Fruit fly (Drosophila melanogaster) whole organism, larva: ENCODE results near the gene lace.

Experiments
- noc ChIP-seq: fragments of 200-800 bp; sonication (Bioruptor generic); optimal IDR thresholded peaks from 3 replicates; lab custom pipeline; 2019; ENCODE audit warnings: missing biosample characterization, mild to moderate bottlenecking, missing genetic modification characterization, moderate library complexity

Gene lace

DNA sequence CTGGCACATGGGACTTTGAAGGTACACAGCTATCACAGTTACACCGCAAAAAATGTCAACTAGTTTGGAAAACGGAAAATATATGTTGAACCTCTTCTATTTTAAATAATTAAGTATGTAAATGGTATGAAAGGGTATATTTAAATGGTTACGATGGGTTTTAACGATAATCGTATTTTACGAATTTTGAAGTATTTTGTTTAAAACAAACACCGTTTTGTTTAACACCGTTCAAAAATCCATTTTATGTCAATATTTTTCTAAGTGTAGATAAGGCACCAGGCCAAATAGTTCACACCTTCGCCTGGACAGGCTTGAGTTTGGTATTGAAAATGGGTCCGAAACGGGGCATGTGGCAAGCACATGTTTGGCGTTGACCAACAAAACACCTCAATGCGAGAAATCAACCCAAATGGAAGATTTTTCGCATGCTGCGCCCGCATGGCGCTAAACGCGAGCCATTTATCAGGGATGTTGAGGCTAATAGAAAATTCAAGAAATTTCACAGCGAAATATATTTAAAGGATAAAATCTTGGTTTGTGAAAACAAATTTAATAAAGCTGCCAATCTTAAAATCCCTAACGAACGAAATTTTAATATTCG lies 12.3 kb upstream of the lace start:
- no peak for TF ChIP-seq noc

DNA sequence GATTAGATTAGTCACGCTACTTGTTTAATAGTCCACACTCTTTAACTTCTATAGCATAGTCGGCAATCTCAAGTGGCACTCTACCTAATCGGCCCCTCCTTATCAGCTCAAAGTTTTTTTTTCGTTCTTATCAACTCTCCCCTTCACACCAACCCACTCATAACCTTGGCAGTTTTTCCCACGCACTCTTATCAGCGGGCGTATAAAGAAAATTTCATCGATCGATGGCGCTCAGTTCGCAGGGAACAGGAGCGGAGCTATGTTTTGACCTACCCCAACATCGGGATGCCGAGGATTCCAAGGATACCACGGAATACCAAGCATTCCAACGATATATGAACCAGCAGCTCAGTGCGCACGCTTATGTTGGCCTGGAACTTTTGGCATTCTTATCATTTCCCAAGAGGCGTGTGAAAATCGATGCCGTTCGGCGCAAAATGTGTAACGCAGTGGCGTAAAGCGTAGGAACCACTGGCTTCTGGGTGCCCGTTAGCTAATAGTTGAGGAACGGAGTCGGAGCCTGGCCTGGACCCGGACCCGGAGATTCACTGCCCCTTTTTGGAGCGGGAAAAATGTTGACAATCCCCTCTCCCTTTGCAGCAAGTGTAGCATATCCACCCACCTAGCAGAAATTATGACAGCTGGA lies 8.6 kb upstream of the lace start:
- TF ChIP-seq noc: peak; percentile 8

DNA sequence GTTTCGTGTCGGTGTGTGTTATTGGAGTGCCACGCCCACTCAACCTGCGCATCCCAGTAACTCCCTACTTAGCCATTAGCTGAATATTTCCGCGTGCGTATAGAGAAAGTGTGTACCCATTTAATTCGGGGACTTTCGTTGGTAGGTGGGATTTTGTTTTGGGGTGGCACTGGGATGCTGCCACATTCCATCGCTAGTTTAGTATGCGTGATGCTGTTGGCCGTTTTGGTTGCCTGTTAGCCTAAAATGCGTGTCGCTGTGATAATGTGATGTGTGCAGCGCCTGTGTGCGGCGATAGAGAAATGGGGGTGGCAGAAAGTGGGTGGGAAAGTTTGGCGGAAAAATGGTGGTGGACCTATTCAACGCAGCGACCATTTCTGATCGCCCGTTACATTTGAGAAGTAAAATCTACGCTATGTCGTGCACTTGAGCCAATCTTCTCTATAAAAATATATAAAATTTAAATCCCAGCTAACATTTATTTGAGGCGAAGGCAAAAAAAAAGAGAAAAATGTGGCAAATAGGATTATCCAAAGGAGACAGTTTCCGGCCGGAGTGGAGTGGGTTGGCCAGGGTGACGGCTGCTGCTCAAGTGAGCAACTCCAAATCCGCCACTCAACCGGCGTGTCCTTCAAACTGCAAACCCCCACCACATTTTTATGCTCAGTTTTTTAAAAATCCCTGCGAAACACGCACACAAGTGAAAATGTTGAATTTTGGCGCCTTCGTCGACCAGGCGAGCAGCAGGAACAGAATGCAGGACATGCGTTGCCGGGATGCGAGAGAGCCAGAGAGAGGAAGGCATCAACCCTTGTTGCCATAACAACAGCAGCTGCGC lies 7.4 kb upstream of the lace start:
- TF ChIP-seq noc: no peak

DNA sequence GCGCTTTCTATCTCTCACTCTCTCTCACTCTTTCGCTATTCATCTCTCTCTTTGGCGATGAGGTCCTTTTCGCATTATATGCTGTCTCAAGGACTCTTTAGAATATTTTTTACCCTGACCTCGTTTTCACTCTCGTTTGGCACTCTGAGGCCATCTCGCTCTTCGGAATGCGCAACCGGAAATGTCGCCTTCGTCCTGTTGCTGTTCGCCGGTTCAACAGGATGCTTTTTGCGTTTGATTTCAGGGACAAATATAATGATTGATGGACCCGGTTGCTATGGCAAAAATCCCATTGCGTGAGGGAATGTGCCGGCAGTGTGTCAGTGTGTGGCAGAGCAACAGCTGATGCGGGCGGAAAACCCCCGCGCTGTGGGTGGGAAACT lies 6.8 kb upstream of the lace start:
- no peak for TF ChIP-seq noc

DNA sequence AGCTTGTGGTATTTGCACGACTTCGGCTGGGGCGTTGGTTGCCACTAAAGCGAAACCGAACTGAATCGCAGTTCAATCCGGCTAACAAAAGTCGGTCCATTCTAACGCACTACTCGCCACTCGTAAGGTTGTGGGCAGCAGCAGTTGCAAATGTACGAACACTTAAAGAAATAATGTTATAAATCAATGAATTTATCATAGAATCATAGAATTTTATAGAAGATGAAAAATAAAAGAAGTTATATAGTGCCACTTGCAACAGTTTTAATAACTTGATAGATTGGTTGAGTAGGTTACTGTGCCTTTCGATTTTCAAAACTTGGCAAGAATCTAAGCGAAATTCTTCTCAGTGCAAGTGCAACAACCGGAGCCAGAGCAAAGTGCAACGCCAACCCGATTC lies 5.3 kb upstream of the lace start:
- TF ChIP-seq noc: no peak

DNA sequence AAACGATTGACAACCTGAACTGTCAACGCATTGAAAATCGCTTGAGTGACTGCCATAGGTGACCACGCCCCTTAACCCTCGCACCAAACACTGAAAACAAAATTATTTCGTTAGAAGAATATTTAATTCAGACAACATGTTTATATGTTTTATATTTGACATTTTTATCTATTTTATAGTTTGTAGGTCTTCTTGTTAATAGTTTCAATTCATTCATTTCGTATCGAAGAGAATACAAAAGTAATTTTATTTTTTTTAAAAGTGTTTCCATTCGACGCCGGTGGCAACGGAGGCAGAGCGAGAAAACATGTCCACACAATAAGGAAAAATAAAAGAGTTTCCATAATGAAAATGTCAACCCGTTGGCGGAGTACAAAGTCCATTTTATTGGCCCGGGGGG lies 2.6 kb upstream of the lace start:
- TF ChIP-seq noc: no peak

DNA sequence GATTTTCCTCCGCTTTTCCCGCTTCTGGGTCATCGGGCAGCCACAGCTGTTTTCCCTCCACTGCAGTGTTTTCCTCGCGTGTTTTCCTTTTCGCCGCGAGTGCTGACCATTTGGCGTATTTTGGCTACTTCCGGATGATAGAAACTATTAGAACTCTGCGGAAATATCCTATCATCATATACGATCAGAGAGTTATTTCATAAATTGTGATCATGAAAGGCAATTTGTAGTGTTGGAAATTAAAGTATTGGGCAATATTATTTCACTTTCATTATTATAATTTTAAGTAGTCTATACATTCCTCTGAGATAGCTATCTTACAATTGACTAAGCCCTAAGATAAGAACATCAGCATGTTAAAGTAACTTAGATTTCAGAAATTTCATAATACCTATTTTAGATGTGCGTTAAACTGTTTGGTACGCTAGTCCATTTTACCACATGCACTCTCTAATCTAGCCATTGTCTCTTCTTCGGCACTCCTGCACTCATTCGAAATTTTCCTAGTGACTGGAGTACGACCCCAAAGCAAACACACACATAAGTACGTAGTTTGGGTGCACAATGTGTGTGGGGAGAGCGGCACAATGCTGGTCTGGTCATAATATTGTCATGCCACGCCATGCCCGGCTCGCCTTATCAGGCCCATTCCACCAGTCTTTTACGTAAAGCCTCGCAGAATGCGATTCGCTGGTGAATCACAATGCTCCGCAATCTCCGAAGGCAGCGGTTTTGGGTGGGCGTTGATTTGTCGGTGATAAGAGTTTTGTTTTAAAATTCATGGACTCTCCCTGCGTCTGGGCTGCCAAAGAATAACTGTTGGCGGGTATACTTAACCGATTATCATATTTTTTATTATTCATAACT lies 1.0 kb downstream of the lace start:
- peak; percentile 32 for TF ChIP-seq noc

DNA sequence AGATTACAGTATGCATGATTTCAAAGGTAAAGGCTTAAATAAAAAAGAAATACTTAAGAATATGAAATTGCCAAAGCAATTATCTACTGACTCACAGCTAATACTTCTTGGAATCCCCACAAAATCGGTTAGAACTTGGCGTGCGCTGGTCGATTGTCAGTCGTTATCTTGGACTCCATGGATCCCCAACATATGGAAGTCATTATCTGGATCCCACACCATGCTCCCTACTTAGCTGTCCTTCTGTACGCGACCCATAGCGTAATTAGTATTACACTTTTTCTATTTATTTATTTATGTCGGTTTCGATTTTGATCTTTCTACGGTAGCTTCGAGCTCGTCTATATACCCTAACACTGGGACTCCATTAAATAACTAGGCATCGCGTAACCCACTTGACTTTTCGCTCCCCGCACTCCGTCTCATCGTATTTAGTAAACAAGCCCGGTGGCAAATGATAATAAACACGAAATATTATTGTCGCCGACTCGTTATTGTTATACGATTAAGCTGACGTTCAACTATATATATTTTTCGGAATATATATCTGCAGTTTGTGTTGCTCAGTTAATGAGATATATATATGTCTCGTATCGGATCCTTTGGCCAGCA lies 2.1 kb downstream of the lace start:
- TF ChIP-seq noc: no peak

DNA sequence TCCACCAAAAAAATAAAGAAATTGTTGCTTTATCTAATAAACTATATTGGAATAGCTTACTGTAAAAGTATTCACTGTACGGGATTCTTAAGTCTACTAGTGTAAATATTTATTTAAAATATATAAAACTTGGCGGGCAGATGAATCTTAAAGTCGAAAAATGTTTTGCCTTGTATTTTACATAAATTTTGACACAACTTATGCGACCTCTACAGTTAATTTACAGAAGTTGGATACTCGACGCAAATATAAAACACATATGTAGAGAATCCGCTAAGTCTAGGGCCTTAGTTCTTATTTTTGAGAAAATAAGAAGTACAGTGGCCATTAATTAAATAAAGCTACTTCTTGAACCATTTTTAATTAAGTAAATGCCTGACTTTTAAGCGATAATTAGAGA lies 5.6 kb downstream of the lace start:
- TF ChIP-seq noc: no peak

DNA sequence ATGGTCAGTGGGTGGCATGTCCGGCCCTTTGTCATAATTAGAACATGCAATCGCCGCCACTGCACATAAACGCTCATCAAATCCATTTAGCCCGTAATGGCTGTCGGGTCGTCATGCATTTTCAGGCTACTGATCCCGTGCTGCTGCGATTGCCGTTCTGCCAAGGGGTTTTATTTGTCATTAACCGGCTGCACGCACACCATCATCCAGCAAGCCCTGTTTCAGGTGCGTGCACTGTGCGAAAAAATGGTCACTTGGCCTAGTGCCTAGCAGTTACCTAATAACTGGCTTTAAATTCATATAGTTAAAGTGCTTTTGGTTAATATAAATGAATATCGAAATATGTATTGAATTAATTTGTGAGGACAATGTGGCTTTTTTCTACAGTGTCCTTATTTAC lies 38.5 kb downstream of the lace start:
- no peak for TF ChIP-seq noc

DNA sequence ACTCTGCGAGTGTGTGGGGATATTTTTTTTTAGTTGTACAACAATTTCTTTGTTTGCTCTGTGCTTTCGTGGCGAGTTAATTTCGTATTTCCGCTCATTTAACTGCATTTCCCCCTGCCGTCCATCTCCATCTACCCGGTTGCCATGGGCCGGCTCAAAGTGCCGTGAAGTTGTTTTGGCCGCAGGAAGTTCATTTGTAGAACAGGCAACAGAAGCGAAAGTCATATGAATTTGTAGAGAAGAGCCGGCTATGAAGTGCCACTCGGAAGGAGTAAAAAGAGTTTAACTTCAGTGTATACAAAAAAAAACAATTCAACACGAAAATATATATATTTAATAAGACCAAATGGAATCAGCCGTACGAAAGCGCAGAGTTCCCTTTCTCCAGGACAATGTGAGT lies 48.3 kb downstream of the lace start, which contains the start of gene Skadu:
TSS of gene Skadu (plus strand) at position 301 of the 400 bp plus-strand sequence.
- TF ChIP-seq noc: no peak

DNA sequence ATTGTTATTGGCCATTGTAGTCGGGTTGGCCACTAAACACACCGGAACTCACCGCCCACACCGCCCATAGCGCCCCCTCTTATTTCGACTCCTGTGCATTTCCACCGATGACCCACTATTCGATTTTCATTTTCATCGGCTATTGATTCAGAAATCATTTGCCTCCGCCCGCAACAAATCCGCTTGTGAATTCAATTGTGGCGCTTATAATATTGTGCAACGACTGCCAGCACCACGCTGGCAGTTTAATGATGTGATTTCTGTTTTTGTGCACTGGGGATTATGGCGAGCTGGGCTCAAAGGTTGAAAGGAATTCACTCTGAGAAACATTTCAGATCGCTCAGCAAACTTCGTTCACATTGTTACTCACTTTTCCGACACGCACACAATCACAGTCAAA lies 51.1 kb downstream of the lace start, which contains the start of gene CG15256:
TSS of gene CG15256 (plus strand) at position 301 of the 400 bp plus-strand sequence.
- no peak for TF ChIP-seq noc

DNA sequence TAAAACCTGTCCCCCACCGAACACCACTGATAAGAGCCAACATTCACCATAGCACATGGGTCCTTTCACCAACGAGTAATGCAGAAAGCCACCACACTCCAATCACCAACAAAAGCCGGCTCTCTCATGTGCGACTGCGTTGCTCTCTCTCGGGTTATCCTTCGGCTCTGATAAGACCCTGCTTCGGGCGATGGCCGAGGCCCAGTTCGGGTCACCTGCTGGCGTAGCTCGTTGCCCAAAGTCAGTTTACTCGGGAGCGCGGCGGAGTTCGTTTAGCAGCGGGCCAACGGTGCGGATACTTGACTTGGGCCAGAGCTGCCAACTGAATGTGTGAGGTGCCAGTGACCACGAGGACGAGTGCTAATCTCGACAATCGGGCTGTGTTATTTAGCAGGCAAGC lies 53.6 kb downstream of the lace start, which contains the start of gene kek3:
TSS of gene kek3 (plus strand) at position 244 of the 400 bp plus-strand sequence.
- TF ChIP-seq noc: no peak
